Fruit fly (Drosophila melanogaster) whole organism, wandering third instar larva: Measurements from ENCODE around the gene lmgB.

Source experiments
- CG32264 ChIP-seq: fragments of 200-800 bp; sonication (Bioruptor generic); optimal IDR thresholded peaks from 2 replicates; lab custom pipeline; 2016; ENCODE audit warnings: missing biosample characterization, missing genetic modification characterization
- GATAd ChIP-seq: sonication (Bioruptor generic); optimal IDR thresholded peaks from 2 replicates; lab custom pipeline; 2016; ENCODE audit warnings: missing biosample characterization, missing genetic modification characterization
- Jra ChIP-seq: sonication (Bioruptor generic); optimal IDR thresholded peaks from 2 replicates; lab custom pipeline; 2016; ENCODE audit warnings: missing biosample characterization, missing genetic modification characterization
- Vsx2 ChIP-seq: fragments of 200-300, 225-300 bp; sonication (Bioruptor generic); optimal IDR thresholded peaks from 2 replicates; lab custom pipeline; 2018; ENCODE audit warnings: missing biosample characterization, missing genetic modification characterization; ENCODE audit not compliant: partially characterized antibody
- br ChIP-seq: fragments of 200-800 bp; sonication (Bioruptor generic); optimal IDR thresholded peaks from 2 replicates; lab custom pipeline; 2016; ENCODE audit warnings: missing biosample characterization, missing genetic modification characterization
- dl ChIP-seq, 2 experiments: fragments of 175-275, 200-275 bp in 1 of 2; fragments of 200-275 bp in 1 of 2; sonication (Bioruptor generic); optimal IDR thresholded peaks; lab custom pipeline; 2018; ENCODE audit warnings: mild to moderate bottlenecking in 2 of 2, missing biosample characterization in 2 of 2, missing genetic modification characterization in 2 of 2, moderate library complexity in 2 of 2; ENCODE audit not compliant: partially characterized antibody in 2 of 2, insufficient read depth in 1 of 2
- dsf ChIP-seq: sonication (Bioruptor generic); optimal IDR thresholded peaks from 2 replicates; lab custom pipeline; 2016; ENCODE audit warnings: missing biosample characterization, missing genetic modification characterization, borderline replicate concordance
- ey ChIP-seq: fragments of 200-800 bp; sonication (Bioruptor generic); optimal IDR thresholded peaks from 2 replicates; lab custom pipeline; 2016; ENCODE audit warnings: missing biosample characterization, missing genetic modification characterization
- pan ChIP-seq: fragments of >200 bp; optimal IDR thresholded peaks from 2 replicates; lab custom pipeline; 2017
- sage ChIP-seq: fragments of 200-800 bp; sonication (Bioruptor generic); optimal IDR thresholded peaks from 2 replicates; lab custom pipeline; 2016; ENCODE audit warnings: missing biosample characterization, mild to moderate bottlenecking, missing genetic modification characterization
- usp ChIP-seq: fragments of >200 bp; optimal IDR thresholded peaks from 2 replicates; lab custom pipeline; 2017; ENCODE audit warnings: missing biosample characterization, missing genetic modification characterization

DNA sequence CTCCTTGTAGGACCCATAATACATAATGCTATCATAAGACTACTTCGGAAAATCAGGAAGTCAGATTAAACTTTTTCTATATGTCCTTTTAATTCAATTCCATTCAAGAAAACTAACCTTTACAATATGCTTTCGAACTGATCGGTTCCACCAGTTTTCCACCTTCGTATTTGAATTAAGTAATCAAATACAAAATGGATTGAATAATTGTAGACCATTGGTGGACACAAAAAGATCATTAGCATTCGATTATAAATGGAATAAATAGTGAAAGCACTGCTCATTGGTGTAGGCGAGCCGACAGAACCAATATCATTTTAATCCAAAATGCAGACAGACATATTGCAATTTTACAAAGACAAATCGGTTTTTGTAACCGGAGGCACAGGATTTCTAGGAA, 9.0 kb downstream of the lmgB start, which contains the start of gene Sgp:
- TF ChIP-seq dl (GFP tag; optimal IDR thresholded peaks at IDR 0.05; lab: Kevin White, UChicago; ENCODE audit: insufficient read depth in 1 of 2, partially characterized antibody in 2 of 2): no peak
- no peak for TF ChIP-seq sage (GFP tag; lab: Kevin White, UChicago)
- TF ChIP-seq GATAd (GFP tag; lab: Kevin White, UChicago): no peak
- TF ChIP-seq Jra (GFP tag; lab: Kevin White, UChicago): no peak
- no peak for TF ChIP-seq dsf (GFP tag; lab: Kevin White, UChicago)
- no peak for TF ChIP-seq usp
- TF ChIP-seq pan: no peak
- TF ChIP-seq br (GFP tag; lab: Kevin White, UChicago): no peak
- no peak for TF ChIP-seq CG32264 (GFP tag; lab: Kevin White, UChicago)
- no peak for TF ChIP-seq Vsx2 (GFP tag; lab: Kevin White, UChicago)
- no peak for TF ChIP-seq ey
